Worm (Caenorhabditis elegans) whole organism, L4 larva: ENCODE data around the gene F45E1.5.

ENCODE experiments used
- F37D6.2 ChIP-seq: sonication (generic microtip); optimal IDR thresholded peaks from 2 replicates; lab custom pipeline; 2016; ENCODE audit warnings: mild to moderate bottlenecking, missing genetic modification characterization, missing compliant biosample characterization
- R02D3.7 ChIP-seq: fragments of 150-350 bp; sonication (generic microtip); optimal IDR thresholded peaks from 3 replicates; lab custom pipeline; 2014; ENCODE audit warnings: missing biosample characterization, missing genetic modification characterization
- T20F7.1 ChIP-seq: fragments of 200-800 bp; sonication (Bioruptor generic); optimal IDR thresholded peaks from 2 replicates; lab custom pipeline; 2018; ENCODE audit warnings: mild to moderate bottlenecking, missing genetic modification characterization, missing compliant biosample characterization
- ZK546.5 ChIP-seq, 2 experiments: sonication (generic microtip); optimal IDR thresholded peaks; 2 replicates each; lab custom pipeline; 2017; ENCODE audit warnings: missing biosample characterization in 2 of 2, missing genetic modification characterization in 2 of 2
- aha-1 ChIP-seq: fragments of 150-350 bp; peaks from one replicate; lab custom pipeline; 2014; ENCODE audit warnings: missing biosample characterization, missing genetic modification characterization
- arid-1 ChIP-seq: fragments of 200-800 bp; sonication (Bioruptor generic); conservative IDR thresholded peaks from 2 replicates; pipeline ENCODE4 v1.3.6; 2022; ENCODE audit warnings: missing genetic modification reagents, missing genetic modification characterization, missing compliant biosample characterization
- attf-4 ChIP-seq: sonication (generic microtip); optimal IDR thresholded peaks from 3 replicates; lab custom pipeline; 2017; ENCODE audit warnings: missing biosample characterization, missing genetic modification characterization
- ceh-28 ChIP-seq: fragments of 150-350 bp; optimal IDR thresholded peaks from 2 replicates; lab custom pipeline; 2014; ENCODE audit warnings: missing biosample characterization, missing genetic modification reagents, missing genetic modification characterization
- daf-16 ChIP-seq, 3 experiments: sonication (generic microtip); optimal IDR thresholded peaks; 2 replicates each; lab custom pipeline; 2016 to 2017; ENCODE audit warnings: missing genetic modification characterization in 3 of 3, missing genetic modification reagents in 3 of 3, mild to moderate bottlenecking in 2 of 3, missing compliant biosample characterization in 2 of 3, missing biosample characterization in 1 of 3, moderate library complexity in 1 of 3
- daf-19 ChIP-seq: fragments of 200-800 bp; sonication (Bioruptor generic); conservative IDR thresholded peaks from 2 replicates; pipeline ENCODE4 v1.3.6; 2022; ENCODE audit warnings: missing genetic modification characterization, missing compliant biosample characterization
- dmd-6 ChIP-seq: fragments of 200-800 bp; sonication (Bioruptor generic); IDR thresholded peaks from 2 replicates; pipeline ENCODE4 v1.3.6; 2022; ENCODE audit warnings: missing genetic modification reagents, missing genetic modification characterization, missing compliant biosample characterization
- dmd-8 ChIP-seq: fragments of 200-800 bp; sonication (Bioruptor generic); IDR thresholded peaks from 2 replicates; pipeline ENCODE4 v1.3.6; 2022; ENCODE audit warnings: missing genetic modification characterization, missing compliant biosample characterization
- dmd-9 ChIP-seq: fragments of 200-800 bp; sonication (Bioruptor generic); IDR thresholded peaks from 2 replicates; pipeline ENCODE4 v1.3.6; 2022; ENCODE audit warnings: missing genetic modification reagents, missing genetic modification characterization, missing compliant biosample characterization
- dpl-1 ChIP-seq: fragments of 150-350 bp; optimal IDR thresholded peaks from 2 replicates; lab custom pipeline; 2014; ENCODE audit warnings: missing biosample characterization, missing genetic modification reagents, missing genetic modification characterization
- dve-1 ChIP-seq: sonication (generic microtip); optimal IDR thresholded peaks from 2 replicates; lab custom pipeline; 2017; ENCODE audit warnings: antibody characterized with exemption, mild to moderate bottlenecking, missing genetic modification characterization, missing compliant biosample characterization; ENCODE audit not compliant: insufficient read depth
- fkh-10 ChIP-seq: fragments of 150-350 bp; optimal IDR thresholded peaks from 2 replicates; lab custom pipeline; 2014; ENCODE audit warnings: missing biosample characterization, missing genetic modification reagents, missing genetic modification characterization
- fos-1 ChIP-seq: fragments of 150-350 bp; optimal IDR thresholded peaks from 2 replicates; lab custom pipeline; 2014; ENCODE audit warnings: missing biosample characterization, missing genetic modification characterization
- hif-1 ChIP-seq, 2 experiments: sonication (generic microtip); optimal IDR thresholded peaks; 2 replicates each; lab custom pipeline; 2016 to 2017; ENCODE audit warnings: missing compliant biosample characterization in 2 of 2, missing genetic modification characterization in 2 of 2, missing genetic modification reagents in 2 of 2, missing genotype in 2 of 2, mild to moderate bottlenecking in 1 of 2
- hlh-11 ChIP-seq: fragments of 200-800 bp; sonication (Bioruptor generic); optimal IDR thresholded peaks from 2 replicates; lab custom pipeline; 2018; ENCODE audit warnings: mild to moderate bottlenecking, missing genetic modification characterization, missing compliant biosample characterization
- hlh-30 ChIP-seq: sonication (generic microtip); optimal IDR thresholded peaks from 2 replicates; lab custom pipeline; 2017; ENCODE audit warnings: antibody characterized with exemption, mild to moderate bottlenecking, missing genetic modification characterization, missing compliant biosample characterization; ENCODE audit not compliant: insufficient read depth
- lin-15B ChIP-seq: fragments of 150-350 bp; sonication (generic microtip); optimal IDR thresholded peaks from 3 replicates; lab custom pipeline; 2014; ENCODE audit warnings: missing biosample characterization, missing genetic modification characterization
- lir-3 ChIP-seq: sonication (generic microtip); optimal IDR thresholded peaks from 2 replicates; lab custom pipeline; 2016; ENCODE audit warnings: mild to moderate bottlenecking, missing genetic modification characterization, missing compliant biosample characterization
- lsy-2 ChIP-seq, 2 experiments: fragments of 150-350 bp in 1 of 2; sonication (generic microtip) in 1 of 2; optimal IDR thresholded peaks; 2 replicates each; lab custom pipeline; 2014 to 2017; ENCODE audit warnings: missing biosample characterization in 2 of 2, missing genetic modification characterization in 2 of 2
- madf-9 ChIP-seq: fragments of 200-800 bp; sonication (Bioruptor generic); conservative IDR thresholded peaks from 2 replicates; pipeline ENCODE4 v1.3.6; 2022; ENCODE audit warnings: missing genetic modification reagents, missing genetic modification characterization, missing compliant biosample characterization
- mdt-29 ChIP-seq: fragments of 200-800 bp; sonication (Bioruptor generic); IDR thresholded peaks from 2 replicates; pipeline ENCODE4 v1.3.6; 2022; ENCODE audit warnings: missing genetic modification reagents, missing genetic modification characterization, missing compliant biosample characterization
- mep-1 ChIP-seq: fragments of 150-350 bp; sonication (generic microtip); optimal IDR thresholded peaks from 3 replicates; lab custom pipeline; 2014; ENCODE audit warnings: missing biosample characterization, missing genetic modification characterization
- nhr-10 ChIP-seq: fragments of 150-350 bp; optimal IDR thresholded peaks from 2 replicates; lab custom pipeline; 2014; ENCODE audit warnings: missing biosample characterization, missing genetic modification characterization
- nhr-102 ChIP-seq: sonication (generic microtip); optimal IDR thresholded peaks from 2 replicates; lab custom pipeline; 2016; ENCODE audit warnings: mild to moderate bottlenecking, missing genetic modification characterization, moderate library complexity, missing compliant biosample characterization
- nhr-111 ChIP-seq: fragments of 200-800 bp; sonication (Bioruptor generic); optimal IDR thresholded peaks from 2 replicates; lab custom pipeline; 2018; ENCODE audit warnings: mild to moderate bottlenecking, missing genetic modification characterization, missing compliant biosample characterization
- nhr-237 ChIP-seq: sonication (generic microtip); optimal IDR thresholded peaks from 2 replicates; lab custom pipeline; 2017; ENCODE audit warnings: missing biosample characterization, missing genetic modification characterization
- nhr-25 ChIP-seq: sonication (generic microtip); optimal IDR thresholded peaks from 2 replicates; lab custom pipeline; 2017; ENCODE audit warnings: missing genetic modification characterization, mild to moderate bottlenecking, missing compliant biosample characterization, antibody characterized with exemption, moderate library complexity, borderline replicate concordance; ENCODE audit not compliant: insufficient read depth
- nhr-28 ChIP-seq: fragments of 150-350 bp; optimal IDR thresholded peaks from 2 replicates; lab custom pipeline; 2014; ENCODE audit warnings: missing biosample characterization, missing genetic modification characterization
- nhr-41 ChIP-seq: fragments of 200-800 bp; sonication (Bioruptor generic); IDR thresholded peaks from 2 replicates; pipeline ENCODE4 v1.3.6; 2022; ENCODE audit warnings: missing genetic modification reagents, missing genetic modification characterization, missing compliant biosample characterization
- nhr-42 ChIP-seq: fragments of 200-800 bp; sonication (Bioruptor generic); IDR thresholded peaks from 2 replicates; pipeline ENCODE4 v1.3.6; 2022; ENCODE audit warnings: missing genetic modification characterization, missing compliant biosample characterization
- nhr-48 ChIP-seq: sonication (generic microtip); optimal IDR thresholded peaks from 2 replicates; lab custom pipeline; 2016; ENCODE audit warnings: mild to moderate bottlenecking, missing genetic modification characterization, missing compliant biosample characterization
- nhr-77 ChIP-seq: fragments of 150-350 bp; optimal IDR thresholded peaks from 2 replicates; lab custom pipeline; 2014; ENCODE audit warnings: missing biosample characterization, missing genetic modification characterization
- php-3 ChIP-seq: fragments of 200-800 bp; sonication (Bioruptor generic); IDR thresholded peaks from 2 replicates; pipeline ENCODE4 v1.3.6; 2022; ENCODE audit warnings: missing genetic modification reagents, missing genetic modification characterization, missing compliant biosample characterization
- pqm-1 ChIP-seq: sonication (generic microtip); optimal IDR thresholded peaks from 2 replicates; lab custom pipeline; 2017; ENCODE audit warnings: missing biosample characterization, missing genetic modification characterization
- rbr-2 ChIP-seq: sonication (generic microtip); optimal IDR thresholded peaks from 2 replicates; lab custom pipeline; 2016; ENCODE audit warnings: missing genotype, missing genetic modification characterization, missing compliant biosample characterization
- saeg-2 ChIP-seq: fragments of 200-800 bp; sonication (Bioruptor generic); IDR thresholded peaks from 2 replicates; pipeline ENCODE4 v1.3.6; 2022; ENCODE audit warnings: missing genetic modification reagents, missing genetic modification characterization, missing compliant biosample characterization
- sdz-12 ChIP-seq: fragments of 200-800 bp; sonication (Bioruptor generic); optimal IDR thresholded peaks from 2 replicates; lab custom pipeline; 2018; ENCODE audit warnings: mild to moderate bottlenecking, missing genetic modification characterization, missing compliant biosample characterization
- skn-1 ChIP-seq: fragments of 150-350 bp; optimal IDR thresholded peaks from 2 replicates; lab custom pipeline; 2014; ENCODE audit warnings: missing biosample characterization, missing genetic modification characterization
- spr-3 ChIP-seq: fragments of 200-800 bp; sonication (Bioruptor generic); optimal IDR thresholded peaks from 2 replicates; lab custom pipeline; 2018; ENCODE audit warnings: mild to moderate bottlenecking, missing genetic modification characterization, missing compliant biosample characterization
- unc-130 ChIP-seq: sonication (generic microtip); optimal IDR thresholded peaks from 2 replicates; lab custom pipeline; 2016; ENCODE audit warnings: missing genetic modification reagents, missing genetic modification characterization, missing compliant biosample characterization
- unc-62 ChIP-seq, 3 experiments: fragments of 150-350 bp in 1 of 3; sonication (generic microtip); optimal IDR thresholded peaks in 2 of 3; peaks in 1 of 3; 1 replicate in 1 of 3; 2 replicates in 2 of 3; lab custom pipeline; 2014 to 2017; ENCODE audit warnings: missing biosample characterization in 3 of 3, missing genetic modification characterization in 3 of 3, missing genetic modification reagents in 3 of 3, missing genotype in 1 of 3
- zfp-2 ChIP-seq: sonication (generic microtip); optimal IDR thresholded peaks from 2 replicates; lab custom pipeline; 2016; ENCODE audit warnings: mild to moderate bottlenecking, missing genetic modification characterization, missing compliant biosample characterization
- ztf-7 ChIP-seq: fragments of 150-350 bp; optimal IDR thresholded peaks from 2 replicates; lab custom pipeline; 2014; ENCODE audit warnings: missing biosample characterization, missing genetic modification characterization

F45E1.5 gene

ce11 chrX:8014407-8015003 is 38.0 kb downstream of the F45E1.5 start, which contains the start of gene unk-1:
unk-1 (plus strand) TSS chrX:8014983.
- TF ChIP-seq nhr-25 (tag; lab: Kevin White, UChicago), result no peak
- peak; percentile 35 for TF ChIP-seq dmd-6 (GFP tag; lab: Robert Waterston, UW)
- peak; percentile 61 for TF ChIP-seq hlh-11 (tag; lab: Kevin White, UChicago)
- no peak for TF ChIP-seq ZK546.5 (tag; optimal IDR thresholded peaks at IDR 0.05; lab: Kevin White, UChicago)
- TF ChIP-seq unc-62 (GFP tag; optimal IDR thresholded peaks at IDR 0.05 in 1 of 2; lab: Kevin White, UChicago), result peak in 1 of 2 experiments; percentile 29
- TF ChIP-seq unc-62 (tag; optimal IDR thresholded peaks at IDR 0.05; lab: Kevin White, UChicago), result no peak
- TF ChIP-seq nhr-77 (tag; lab: Kevin White, UChicago), result no peak
- TF ChIP-seq nhr-41, result no peak
- peak; percentile 49 for TF ChIP-seq dve-1
- no peak for TF ChIP-seq fos-1
- no peak for TF ChIP-seq daf-16 (GFP tag; optimal IDR thresholded peaks at IDR 0.05; lab: Kevin White, UChicago)
- peak; percentile 96 for TF ChIP-seq daf-16 (tag; optimal IDR thresholded peaks at IDR 0.05; lab: Kevin White, UChicago)
- no peak for TF ChIP-seq lsy-2 (tag; optimal IDR thresholded peaks at IDR 0.05; lab: Kevin White, UChicago)
- TF ChIP-seq aha-1 (tag; lab: Kevin White, UChicago), result peak; percentile 61
- no peak for TF ChIP-seq nhr-42
- no peak for TF ChIP-seq saeg-2 (GFP tag; lab: Robert Waterston, UW)
- no peak for TF ChIP-seq F37D6.2 (tag; lab: Kevin White, UChicago)
- no peak for TF ChIP-seq lin-15B (tag; lab: Kevin White, UChicago)
- peak; percentile 47 for TF ChIP-seq nhr-28 (tag; lab: Kevin White, UChicago)
- no peak for TF ChIP-seq hlh-30 (tag; lab: Kevin White, UChicago)
- peak; percentile 77 for TF ChIP-seq pqm-1 (tag; lab: Kevin White, UChicago)
- TF ChIP-seq unc-130 (GFP tag; lab: Kevin White, UChicago), result no peak

ce11 chrX:8015889-8016288 is 39.4 kb downstream of the F45E1.5 start:
- TF ChIP-seq T20F7.1 (GFP tag; lab: Kevin White, UChicago) (no peak), fkh-10 (GFP tag; lab: Kevin White, UChicago) (no peak), lir-3 (no peak), daf-16 (GFP tag; optimal IDR thresholded peaks at IDR 0.05; lab: Kevin White, UChicago) (no peak), daf-16 (tag; optimal IDR thresholded peaks at IDR 0.05; lab: Kevin White, UChicago) (peak; percentile 2), aha-1 (tag; lab: Kevin White, UChicago) (peak; percentile 19), hlh-30 (tag; lab: Kevin White, UChicago) (peak; percentile 68), spr-3 (no peak), nhr-237 (tag; lab: Kevin White, UChicago) (no peak), ceh-28 (no peak), R02D3.7 (tag; lab: Kevin White, UChicago) (no peak), mep-1 (no peak), sdz-12 (GFP tag; lab: Kevin White, UChicago) (no peak), php-3 (no peak), dmd-8 (no peak)

ce11 chrX:8017305-8017704 is 40.8 kb downstream of the F45E1.5 start:
- TF ChIP-seq rbr-2 (tag; lab: Kevin White, UChicago) (peak; percentile 51), nhr-10 (tag; lab: Kevin White, UChicago) (no peak), hif-1 (tag; optimal IDR thresholded peaks at IDR 0.05; lab: Kevin White, UChicago) (no peak), nhr-42 (no peak), aha-1 (tag; lab: Kevin White, UChicago) (peak; percentile 52), daf-16 (GFP tag; optimal IDR thresholded peaks at IDR 0.05; lab: Kevin White, UChicago) (no peak), daf-16 (tag; optimal IDR thresholded peaks at IDR 0.05; lab: Kevin White, UChicago) (no peak), nhr-111 (GFP tag; lab: Kevin White, UChicago) (no peak), arid-1 (GFP tag; lab: Robert Waterston, UW) (0 out of 2 replicates have a peak, but pooled peaks have one; percentile 22), ztf-7 (tag; lab: Kevin White, UChicago) (no peak), dpl-1 (no peak), hlh-11 (tag; lab: Kevin White, UChicago) (peak; percentile 47), nhr-48 (tag; lab: Kevin White, UChicago) (no peak), zfp-2 (tag; lab: Kevin White, UChicago) (no peak), attf-4 (tag; lab: Kevin White, UChicago) (no peak), skn-1 (tag; lab: Kevin White, UChicago) (no peak), mdt-29 (GFP tag; lab: Robert Waterston, UW) (no peak), dmd-9 (no peak), madf-9 (GFP tag; lab: Robert Waterston, UW) (no peak), nhr-102 (tag; lab: Kevin White, UChicago) (no peak), daf-19 (GFP tag; lab: Robert Waterston, UW) (no peak), lsy-2 (tag; optimal IDR thresholded peaks at IDR 0.05; lab: Kevin White, UChicago) (peak in 1 of 2 experiments; percentile 54)
